Fruit fly (Drosophila melanogaster): ENCODE results near the gene kmg.

DNA sequence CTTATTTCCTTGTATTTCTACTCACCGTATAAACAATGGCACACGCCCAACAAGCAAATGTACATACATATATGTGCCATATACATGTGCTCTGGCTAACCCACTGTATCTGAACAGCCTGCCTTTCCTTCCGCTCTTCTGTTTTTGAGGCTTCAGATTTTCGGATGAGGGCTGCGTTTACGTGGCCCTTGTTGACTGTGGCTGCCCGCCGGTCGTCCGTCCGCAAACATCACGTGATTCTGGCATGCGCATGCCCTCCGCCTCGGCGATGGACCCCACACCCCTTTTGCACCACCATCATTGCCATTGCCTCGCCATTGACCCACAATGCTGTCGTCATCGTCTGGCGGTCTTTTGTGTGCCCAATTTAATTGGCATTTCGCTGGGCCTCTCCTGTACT lies 44.9 kb downstream of the kmg start:
- TF ChIP-seq Lpt (GFP tag; optimal IDR thresholded peaks at IDR 0.05), result no peak
- TF ChIP-seq ATbp (GFP tag; optimal IDR thresholded peaks at IDR 0.05), result no peak
- TF ChIP-seq Antp (GFP tag; optimal IDR thresholded peaks at IDR 0.05), result peak; percentile 12
- TF ChIP-seq sna (GFP tag; IDR thresholded peaks at IDR 0.05; ENCODE audit: partially characterized antibody), result no peak
- TF ChIP-seq CG9727 (GFP tag; optimal IDR thresholded peaks at IDR 0.05), result peak; percentile 70
- TF ChIP-seq prd (optimal IDR thresholded peaks at IDR 0.05), result no peak
- no peak for TF ChIP-seq prd (GFP tag; IDR thresholded peaks at IDR 0.05)
- no peak for TF ChIP-seq CG15696 (tag; optimal IDR thresholded peaks at IDR 0.05)
- TF ChIP-seq Ada2b (GFP tag; IDR thresholded peaks at IDR 0.05), result no peak
- no peak for TF ChIP-seq Ptx1 (GFP tag; IDR thresholded peaks at IDR 0.05)
- peak; percentile 22 for TF ChIP-seq Dip3 (GFP tag; optimal IDR thresholded peaks at IDR 0.05)
- TF ChIP-seq Hr39 (optimal IDR thresholded peaks at IDR 0.05), result no peak
- TF ChIP-seq CG7357 (GFP tag; IDR thresholded peaks at IDR 0.05), result no peak
- peak; percentile 52; the same call in 1 of the 2 replicates for TF ChIP-seq CG17328 (GFP tag; IDR thresholded peaks at IDR 0.05)

Data from whole organism, embryonic.